Worm (Caenorhabditis elegans) whole organism, midembryonic: ENCODE data around the gene mon-2.

Experiments used
- T22C8.4 ChIP-seq: fragments of 200-800 bp; sonication (Bioruptor generic); IDR thresholded peaks from 2 replicates; pipeline ENCODE4 v1.3.6; 2022; ENCODE audit warnings: missing genetic modification characterization, missing compliant biosample characterization
- cog-1 ChIP-seq: sonication (generic microtip); optimal IDR thresholded peaks from 2 replicates; lab custom pipeline; 2016; ENCODE audit warnings: missing genetic modification characterization, missing compliant biosample characterization
- flt-1 ChIP-seq: fragments of 200-800 bp; sonication (Bioruptor generic); IDR thresholded peaks from 2 replicates; pipeline ENCODE4 v1.3.6; 2022; ENCODE audit warnings: missing genetic modification characterization, missing compliant biosample characterization
- med-1 ChIP-seq: sonication (generic microtip); optimal IDR thresholded peaks from 2 replicates; lab custom pipeline; 2017; ENCODE audit warnings: missing genetic modification characterization, mild to moderate bottlenecking, missing compliant biosample characterization, antibody characterized with exemption, missing genetic modification reagents; ENCODE audit not compliant: insufficient read depth
- ref-1 ChIP-seq: fragments of 200-800 bp; sonication (Bioruptor generic); conservative IDR thresholded peaks from 2 replicates; pipeline ENCODE4 v1.3.6; 2022; ENCODE audit warnings: missing genetic modification reagents, missing genetic modification characterization, missing compliant biosample characterization
- tab-1 ChIP-seq: fragments of 200-800 bp; sonication (Bioruptor generic); IDR thresholded peaks from 2 replicates; pipeline ENCODE4 v1.3.6; 2022; ENCODE audit warnings: missing genetic modification characterization, missing compliant biosample characterization
- ztf-23 ChIP-seq: fragments of 200-800 bp; sonication (Bioruptor generic); IDR thresholded peaks from 2 replicates; pipeline ENCODE4 v1.3.6; 2022; ENCODE audit warnings: missing genetic modification reagents, missing genetic modification characterization, missing compliant biosample characterization
- ztf-29 ChIP-seq: fragments of 200-800 bp; sonication (Bioruptor generic); IDR thresholded peaks from 2 replicates; pipeline ENCODE4 v1.3.6; 2022; ENCODE audit warnings: missing genetic modification reagents, missing genetic modification characterization, missing compliant biosample characterization

DNA sequence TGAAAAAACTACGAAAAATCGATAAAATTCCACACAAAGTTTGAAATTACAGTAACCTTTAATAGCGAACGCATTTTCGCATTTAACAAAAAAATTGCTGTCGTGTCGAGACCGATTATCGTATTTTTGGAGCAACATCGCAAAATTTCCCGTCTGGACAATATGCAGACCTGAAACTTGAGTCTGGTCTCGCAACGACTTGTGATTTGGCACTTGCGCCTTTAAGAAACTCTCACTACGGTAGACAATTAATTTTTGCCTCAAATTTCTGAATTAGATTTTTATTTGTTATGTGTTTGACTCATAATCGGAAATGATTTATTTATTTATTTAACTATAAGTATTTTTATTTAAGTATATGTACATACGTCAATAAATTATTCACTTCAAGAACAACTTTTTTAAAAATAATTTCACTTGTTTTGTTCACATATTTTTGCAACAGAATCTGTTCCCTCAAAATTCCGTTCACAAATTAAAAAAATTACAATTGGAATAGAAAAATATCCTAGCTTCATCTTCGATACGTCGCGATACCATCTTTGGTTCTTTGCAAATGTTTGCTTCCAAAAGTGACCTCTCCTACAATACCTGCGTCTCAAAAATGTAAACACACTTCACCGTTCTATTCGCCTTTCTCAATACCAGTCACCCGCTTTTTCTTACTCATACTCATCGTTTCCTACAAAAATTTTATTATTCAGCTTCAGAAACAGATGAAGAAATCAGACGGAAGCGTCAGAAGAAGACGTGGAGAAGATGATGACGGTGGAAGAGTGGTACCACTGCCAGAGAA is 48.8 kb upstream of the mon-2 start, which contains the start of gene T12G3.4:
- no peak for TF ChIP-seq T22C8.4 (GFP tag; lab: Robert Waterston, UW)
- no peak for TF ChIP-seq cog-1 (tag; lab: Kevin White, UChicago)
- no peak for TF ChIP-seq ztf-29
- TF ChIP-seq ztf-23 (GFP tag; lab: Robert Waterston, UW): no peak
- TF ChIP-seq tab-1 (GFP tag; lab: Robert Waterston, UW): no peak
- TF ChIP-seq flt-1: no peak
- TF ChIP-seq ref-1: no peak
- no peak for TF ChIP-seq med-1 (GFP tag; lab: Kevin White, UChicago)
